Worm (Caenorhabditis elegans): ENCODE data around the gene Y43F4A.1.
"Not testable (repeated sequence)": the region's sequence is repeated elsewhere in the genome, so short reads cannot be mapped to it uniquely, and the experiment has no call there.

Y43F4A.1 gene

DNA sequence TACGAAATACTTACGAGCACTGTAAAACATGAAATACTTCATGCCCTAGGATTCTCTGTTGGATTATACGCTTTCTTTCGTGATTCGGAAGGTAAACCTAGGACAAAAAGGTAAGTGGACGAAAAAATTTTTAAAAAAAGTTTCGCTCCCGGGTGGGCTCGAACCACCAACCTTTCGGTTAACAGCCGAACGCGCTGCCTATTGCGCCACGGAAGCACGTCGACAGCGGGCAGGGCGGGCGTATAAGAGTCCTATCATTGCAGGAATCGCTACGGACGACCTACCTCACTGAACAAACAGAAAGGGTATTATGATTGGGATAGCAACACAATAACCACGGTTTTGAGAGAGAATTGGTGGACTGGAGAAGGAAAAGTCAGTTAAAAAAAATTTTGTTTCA lies 2.1 kb downstream of the Y43F4A.1 start:
- TF ChIP-seq him-1 (tag; optimal IDR thresholded peaks at IDR 0.05) (no peak), dao-5 (tag; optimal IDR thresholded peaks at IDR 0.05) (no peak), W03F9.2 (tag; optimal IDR thresholded peaks at IDR 0.05) (no peak)

DNA sequence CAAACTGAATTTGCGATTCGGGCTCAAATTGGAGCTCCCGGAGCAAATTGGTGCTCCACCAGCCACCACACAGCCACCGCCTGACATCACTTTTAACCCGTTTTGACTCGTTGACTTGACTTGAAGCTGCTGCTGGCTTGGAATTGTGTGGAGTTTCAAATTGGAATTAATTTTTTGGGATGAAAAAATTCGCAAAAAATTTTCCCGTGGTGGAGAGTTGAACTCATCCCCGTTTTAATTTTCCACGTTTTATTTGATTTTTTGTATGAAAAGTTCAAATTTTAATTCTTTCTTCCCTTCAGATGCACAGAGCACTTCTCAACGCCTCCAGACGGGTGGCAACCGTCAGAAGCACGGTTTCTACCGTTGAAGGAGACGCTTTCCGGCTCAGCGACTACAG lies 22.4 kb downstream of the Y43F4A.1 start, which contains the start of gene Y43F4A.4:
Y43F4A.4 (plus strand) TSS at position 301 of the 400 bp plus-strand sequence.
- TF ChIP-seq him-1, W03F9.2, dao-5 (tag; optimal IDR thresholded peaks at IDR 0.05): not testable (repeated sequence)

DNA sequence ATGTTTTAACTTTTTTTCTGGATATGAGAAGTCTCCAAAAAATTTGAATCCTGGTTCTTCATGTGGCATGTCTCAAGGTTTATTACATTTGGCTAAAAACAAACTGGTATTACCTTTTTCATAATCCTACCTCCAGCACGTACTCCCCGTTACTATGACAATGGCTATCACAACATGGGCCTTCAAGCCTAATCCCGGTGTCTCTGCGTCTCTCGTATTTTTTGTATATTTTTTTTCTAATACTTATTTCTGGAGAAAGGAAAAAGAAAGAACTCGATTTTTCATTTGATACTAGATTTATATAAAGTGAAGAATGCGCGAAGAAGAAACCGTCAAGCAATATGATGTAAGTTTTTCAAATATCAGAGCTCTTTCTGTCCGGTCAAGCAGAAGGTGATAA lies 23.4 kb downstream of the Y43F4A.1 start, which contains the start of gene anoh-1:
anoh-1 (plus strand) TSS at position 301 of the 400 bp plus-strand sequence.
- TF ChIP-seq W03F9.2 (tag; optimal IDR thresholded peaks at IDR 0.05): no peak
- no peak for TF ChIP-seq dao-5 (tag; optimal IDR thresholded peaks at IDR 0.05)
- TF ChIP-seq him-1 (tag; optimal IDR thresholded peaks at IDR 0.05): no peak

DNA sequence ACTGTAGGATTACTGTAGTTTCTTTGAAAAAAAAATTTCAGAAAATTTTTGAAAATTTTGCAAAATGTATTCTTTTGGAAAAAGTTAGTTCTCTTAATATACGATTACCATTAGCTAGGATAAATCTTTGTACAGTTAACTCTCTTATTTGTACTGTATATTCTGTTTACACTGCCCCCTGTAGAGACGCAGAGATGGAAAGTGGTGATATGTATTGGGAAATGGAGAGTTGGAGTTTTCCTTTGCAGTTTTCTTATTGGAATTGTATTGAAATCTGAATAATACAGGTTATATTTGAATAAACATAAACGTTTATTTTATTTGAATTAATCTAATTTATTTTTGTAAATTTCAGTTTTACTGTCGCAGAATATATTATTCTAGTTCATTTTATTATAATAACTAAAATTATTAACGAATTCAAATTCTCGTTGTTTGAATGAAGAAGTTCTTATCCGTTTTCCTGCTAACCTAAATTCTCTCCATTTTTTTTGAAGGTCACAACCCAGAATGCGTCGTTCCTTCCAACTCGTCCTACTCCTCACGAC lies 31.4 kb downstream of the Y43F4A.1 start, which contains the start of gene F56A8.9:
F56A8.9 (plus strand) TSS at position 498 of the 548 bp plus-strand sequence.
- TF ChIP-seq dao-5 (tag; optimal IDR thresholded peaks at IDR 0.05): no peak
- TF ChIP-seq W03F9.2 (tag; optimal IDR thresholded peaks at IDR 0.05): no peak
- no peak for TF ChIP-seq him-1 (tag; optimal IDR thresholded peaks at IDR 0.05)

DNA sequence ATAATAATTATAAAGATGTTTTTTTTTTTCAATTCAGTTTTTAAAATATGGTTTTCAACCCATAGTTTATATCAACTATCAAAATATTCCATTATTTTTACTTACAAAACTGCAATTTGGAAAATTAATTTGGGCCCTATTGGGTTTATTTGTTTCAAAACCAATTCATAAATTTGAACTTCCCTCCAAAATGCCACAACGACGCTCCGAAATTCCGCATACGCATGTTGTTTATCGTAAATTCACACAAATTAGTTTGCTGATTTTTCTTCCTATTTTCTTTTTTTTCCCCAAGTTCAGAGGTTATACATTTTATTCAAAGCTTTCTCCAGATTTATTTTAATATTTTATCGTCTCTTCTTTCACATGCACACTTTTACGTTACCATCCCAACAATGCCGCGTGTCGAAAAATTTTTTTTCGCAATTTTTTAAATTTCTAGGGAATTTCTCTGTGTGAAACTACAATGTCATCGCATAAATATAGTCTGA lies 33.6 kb downstream of the Y43F4A.1 start, which contains the start of gene F56A8.3:
F56A8.3 (plus strand) TSS at position 441 of the 491 bp plus-strand sequence.
- TF ChIP-seq dao-5 (tag; optimal IDR thresholded peaks at IDR 0.05) (no peak), W03F9.2 (tag; optimal IDR thresholded peaks at IDR 0.05) (peak; percentile 39)

DNA sequence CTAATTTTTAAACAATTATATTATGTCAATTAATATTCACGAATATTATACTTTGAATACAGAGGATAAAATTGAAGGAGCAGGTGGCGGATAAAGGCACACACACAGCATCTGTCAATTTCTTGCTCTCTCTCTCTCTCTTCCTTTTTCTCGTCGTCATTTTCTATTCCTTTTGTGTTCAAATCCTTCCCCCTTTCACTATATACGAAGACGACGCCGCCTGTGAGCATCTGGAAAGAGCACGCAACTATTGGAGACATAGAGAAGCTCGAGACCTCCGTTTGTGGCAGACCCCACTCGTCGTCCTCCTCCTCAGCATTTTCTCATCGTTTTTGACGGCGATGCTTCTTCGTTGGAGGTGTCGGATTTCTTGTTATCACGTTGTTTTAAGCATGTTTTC lies 35.3 kb downstream of the Y43F4A.1 start:
- TF ChIP-seq W03F9.2 (tag; optimal IDR thresholded peaks at IDR 0.05) (no peak), him-1 (tag; optimal IDR thresholded peaks at IDR 0.05) (no peak), dao-5 (tag; optimal IDR thresholded peaks at IDR 0.05) (no peak)

DNA sequence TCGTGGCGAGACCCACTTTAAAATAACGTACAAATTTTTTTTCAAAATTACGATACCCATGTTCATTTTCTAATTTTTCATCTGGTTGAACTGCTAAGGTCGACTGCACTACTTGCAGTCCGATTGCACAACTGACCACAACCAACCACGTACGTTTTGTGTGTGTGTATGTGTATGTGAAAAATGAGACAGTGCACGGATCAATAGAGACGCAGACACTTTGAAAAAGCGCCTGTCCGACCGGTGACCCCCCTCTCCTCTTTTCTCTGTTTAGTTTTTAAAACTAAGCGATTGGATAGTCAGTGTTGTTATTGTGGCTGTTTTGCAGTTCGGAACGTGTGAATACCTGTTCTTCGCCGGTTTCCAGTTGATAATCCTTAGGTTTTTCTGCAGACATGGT lies 35.9 kb downstream of the Y43F4A.1 start:
- TF ChIP-seq W03F9.2 (tag; optimal IDR thresholded peaks at IDR 0.05): no peak
- no peak for TF ChIP-seq him-1 (tag; optimal IDR thresholded peaks at IDR 0.05)
- TF ChIP-seq dao-5 (tag; optimal IDR thresholded peaks at IDR 0.05): no peak

DNA sequence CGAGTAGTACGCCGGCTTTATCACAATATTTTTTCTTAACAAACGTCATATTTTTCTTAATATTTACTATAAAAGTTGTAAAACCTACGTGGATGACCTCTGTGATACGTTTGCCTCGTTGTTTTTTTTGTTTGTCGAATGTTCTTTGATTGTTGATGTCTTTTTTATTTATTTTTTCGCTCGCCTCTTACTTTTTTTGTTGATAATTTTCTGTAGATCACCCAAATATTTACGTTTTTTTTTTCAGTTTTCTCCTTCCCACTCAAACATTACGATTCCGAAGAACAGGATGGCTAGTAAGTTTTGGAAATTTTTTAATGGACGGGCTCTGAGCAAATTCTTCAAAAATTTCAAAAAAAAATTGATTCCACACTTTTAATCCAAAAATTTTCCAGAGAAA lies 37.5 kb downstream of the Y43F4A.1 start:
- TF ChIP-seq him-1 (tag; optimal IDR thresholded peaks at IDR 0.05): no peak

DNA sequence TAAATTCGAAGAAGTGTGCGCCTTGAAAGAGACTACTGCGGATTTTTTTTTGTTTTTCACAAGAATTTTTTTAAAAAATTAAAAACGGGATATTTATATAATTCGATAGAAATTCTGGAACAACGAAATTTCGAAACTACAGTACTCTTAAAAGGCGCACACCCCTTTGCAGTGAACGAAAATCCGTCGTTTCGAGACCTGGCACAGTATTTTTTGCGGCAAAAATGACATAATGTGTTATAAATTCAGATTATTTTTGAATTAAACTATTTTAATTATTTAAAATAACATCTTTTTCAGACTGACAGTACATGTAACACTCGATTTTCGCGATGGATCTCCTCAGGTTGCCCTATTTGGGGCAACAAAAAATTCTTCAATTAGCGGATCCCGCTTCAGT lies 40.1 kb downstream of the Y43F4A.1 start, which contains the start of gene F56A8.4:
F56A8.4 (plus strand) TSS at position 301 of the 400 bp plus-strand sequence.
- TF ChIP-seq dao-5 (tag; optimal IDR thresholded peaks at IDR 0.05) (no peak), him-1 (tag; optimal IDR thresholded peaks at IDR 0.05) (no peak), W03F9.2 (tag; optimal IDR thresholded peaks at IDR 0.05) (no peak)

DNA sequence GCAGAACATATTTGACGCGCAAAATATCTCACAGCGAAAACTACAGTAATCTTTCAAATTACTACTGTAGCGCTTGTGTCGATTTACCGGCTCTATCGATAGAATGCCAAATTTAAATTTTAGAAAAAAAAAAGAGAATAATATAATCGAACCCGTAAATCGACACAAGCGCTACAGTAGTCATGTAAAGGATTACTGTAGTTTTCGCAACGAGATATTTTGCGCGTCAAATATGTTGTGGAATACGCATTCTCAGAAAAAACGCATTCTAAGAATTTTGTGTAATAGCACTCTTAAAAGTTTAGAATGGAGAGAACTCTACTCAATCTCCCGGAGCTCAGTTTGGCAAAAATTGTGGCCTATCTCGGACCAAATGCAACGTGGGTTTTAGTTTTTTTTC lies 42.7 kb downstream of the Y43F4A.1 start, which contains the start of gene F56A8.5:
F56A8.5 (plus strand) TSS at position 301 of the 400 bp plus-strand sequence.
- TF ChIP-seq W03F9.2 (tag; optimal IDR thresholded peaks at IDR 0.05) (no peak), him-1 (tag; optimal IDR thresholded peaks at IDR 0.05) (no peak), dao-5 (tag; optimal IDR thresholded peaks at IDR 0.05) (no peak)

DNA sequence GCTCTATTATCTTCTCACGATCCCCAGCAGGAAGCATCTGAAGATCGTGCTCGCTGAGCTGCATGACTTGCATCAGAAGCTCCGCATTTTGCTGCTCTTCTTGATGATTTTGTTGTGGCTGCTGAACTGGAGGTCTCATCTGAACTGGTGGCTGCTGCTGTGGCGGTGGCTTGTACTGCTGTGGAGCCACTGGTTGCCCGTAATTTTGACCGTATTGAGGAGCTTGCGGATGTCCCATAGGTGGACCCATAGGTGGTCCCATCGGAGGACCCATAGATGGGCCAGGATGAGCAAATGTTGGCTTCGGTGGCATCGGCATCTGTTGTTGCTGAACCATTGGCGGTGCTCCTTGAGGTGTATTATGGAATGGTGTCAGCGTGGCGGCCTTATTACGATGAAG lies 44.2 kb downstream of the Y43F4A.1 start:
- TF ChIP-seq dao-5 (tag; optimal IDR thresholded peaks at IDR 0.05) (no peak), W03F9.2 (tag; optimal IDR thresholded peaks at IDR 0.05) (no peak)

DNA sequence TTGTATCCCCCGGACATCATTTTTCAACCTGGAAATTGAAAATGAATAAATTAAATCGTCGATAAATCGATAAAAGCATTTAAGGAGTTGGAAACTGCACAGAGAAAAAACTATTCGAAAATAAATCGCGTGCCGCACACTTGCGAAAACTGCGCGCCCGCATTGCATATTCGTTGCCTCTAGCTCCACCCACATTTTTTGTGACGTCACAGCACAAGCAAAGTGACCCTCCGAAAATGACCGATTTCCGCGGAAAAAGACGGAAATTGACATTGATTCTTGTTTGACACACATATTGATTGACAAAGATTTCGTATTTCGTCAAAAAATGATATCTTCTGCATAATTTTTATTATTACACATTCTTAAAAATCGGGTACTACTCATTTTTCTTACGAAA lies 46.0 kb downstream of the Y43F4A.1 start, which contains the start of gene cpf-2:
cpf-2 (minus strand) TSS at position 28 of the 400 bp plus-strand sequence.
- peak; percentile 18 for TF ChIP-seq dao-5 (tag; optimal IDR thresholded peaks at IDR 0.05)
- TF ChIP-seq W03F9.2 (tag; optimal IDR thresholded peaks at IDR 0.05): peak; percentile 76
- TF ChIP-seq him-1 (tag; optimal IDR thresholded peaks at IDR 0.05): peak; percentile 82

DNA sequence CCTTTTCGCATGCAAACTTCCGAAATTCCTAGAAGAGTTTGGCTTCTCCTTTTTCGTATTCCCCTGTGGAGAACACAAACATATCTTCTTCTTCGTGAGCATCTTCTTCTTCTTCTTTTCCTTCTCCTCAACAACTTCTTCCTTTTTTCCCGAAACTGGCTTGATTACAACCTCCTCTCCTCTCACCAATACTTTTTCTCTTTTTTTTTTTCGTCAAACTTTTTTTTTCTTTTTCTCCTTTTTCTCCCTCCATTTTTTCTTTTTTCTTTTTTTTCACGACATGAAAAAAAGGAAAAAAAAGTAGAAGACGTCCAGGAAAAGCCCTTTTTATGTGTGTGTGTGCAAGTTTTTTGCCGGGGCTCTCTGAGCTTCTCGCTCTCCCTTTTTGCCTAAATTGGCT lies 48.0 kb downstream of the Y43F4A.1 start:
- TF ChIP-seq him-1 (tag; optimal IDR thresholded peaks at IDR 0.05): peak; percentile 30
- TF ChIP-seq dao-5 (tag; optimal IDR thresholded peaks at IDR 0.05): no peak
- no peak for TF ChIP-seq W03F9.2 (tag; optimal IDR thresholded peaks at IDR 0.05)

DNA sequence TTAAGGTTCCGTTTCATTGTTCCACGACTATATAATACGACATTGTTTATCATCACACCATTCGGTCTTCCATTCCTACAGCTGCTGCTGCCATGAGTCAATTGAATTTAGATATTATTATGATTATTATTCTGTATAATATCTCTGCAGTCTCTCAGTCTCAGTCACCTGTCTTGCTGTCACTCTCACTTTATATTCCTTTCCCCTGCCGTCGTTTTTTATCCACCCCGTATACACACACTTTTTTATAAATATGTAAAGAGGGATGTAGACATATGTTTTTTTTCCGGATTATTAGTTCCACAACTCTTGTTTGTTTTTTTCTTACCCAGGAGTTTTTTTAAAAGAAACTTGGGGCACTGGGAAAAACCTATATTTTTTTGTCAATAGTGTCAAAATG lies 49.4 kb downstream of the Y43F4A.1 start:
- TF ChIP-seq him-1 (tag; optimal IDR thresholded peaks at IDR 0.05) (no peak), dao-5 (tag; optimal IDR thresholded peaks at IDR 0.05) (no peak), W03F9.2 (tag; optimal IDR thresholded peaks at IDR 0.05) (no peak)

DNA sequence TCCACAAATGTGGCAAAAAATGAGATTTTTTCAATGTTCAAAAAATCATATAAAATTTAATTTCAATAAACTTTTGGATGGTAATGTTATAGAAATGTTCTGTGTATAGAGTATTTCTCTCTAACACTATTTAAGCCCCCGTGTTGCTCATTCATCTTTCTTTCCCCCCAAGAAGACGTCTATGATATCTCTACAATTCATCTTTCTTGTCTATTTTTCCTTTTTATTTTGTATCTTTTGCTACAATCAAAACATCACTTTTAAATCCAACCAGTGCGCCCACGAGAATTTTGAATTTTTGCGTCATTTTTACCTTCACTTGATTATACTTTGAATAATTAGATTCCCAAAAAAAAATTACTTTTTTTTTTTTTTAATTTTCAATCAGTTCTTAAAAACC lies 49.9 kb downstream of the Y43F4A.1 start:
- no peak for TF ChIP-seq him-1 (tag; optimal IDR thresholded peaks at IDR 0.05)
- TF ChIP-seq dao-5 (tag; optimal IDR thresholded peaks at IDR 0.05): no peak
- TF ChIP-seq W03F9.2 (tag; optimal IDR thresholded peaks at IDR 0.05): no peak

Measured in whole organism, L4/young adult.